Fruit fly (Drosophila melanogaster): ENCODE results near the gene Kul.

The Kul gene

DNA sequence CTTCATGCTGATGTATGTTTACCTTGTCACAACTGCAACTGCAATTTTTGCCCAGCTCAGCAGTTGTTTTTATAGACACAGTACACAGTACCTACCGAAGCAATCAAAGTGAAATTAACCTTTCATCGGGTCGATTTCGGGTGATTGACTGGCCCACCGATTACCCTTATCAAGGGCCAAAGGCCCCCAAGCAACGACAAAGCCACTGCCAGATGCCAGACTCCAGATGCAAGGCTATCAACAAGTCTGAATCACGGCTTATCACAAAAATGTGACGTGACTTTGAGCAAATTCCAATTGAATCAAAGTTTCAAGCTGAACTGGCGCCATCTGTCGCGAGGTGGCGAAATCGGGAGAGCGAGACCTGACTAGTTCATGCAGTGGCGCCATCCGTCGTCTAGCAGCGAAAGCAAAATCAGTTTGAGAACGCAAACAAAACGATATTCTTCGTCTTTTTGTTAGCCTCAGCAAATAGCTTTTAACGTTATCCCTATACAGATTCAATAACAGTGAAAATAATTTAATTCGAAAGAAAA, 8.8 kb upstream of the Kul start, which contains the start of gene Obp99b (continued):
- TF ChIP-seq CG4707 (GFP tag; optimal IDR thresholded peaks at IDR 0.05): peak; percentile 82
- TF ChIP-seq vnd (GFP tag; IDR thresholded peaks at IDR 0.05; ENCODE audit: partially characterized antibody): no peak
- TF ChIP-seq YL-1 (GFP tag; optimal IDR thresholded peaks at IDR 0.05): peak; percentile 52
- peak; percentile 80 for TF ChIP-seq HmgD (GFP tag; optimal IDR thresholded peaks at IDR 0.05)
- TF ChIP-seq CG11696 (GFP tag; IDR thresholded peaks at IDR 0.05): peak; percentile 61
- TF ChIP-seq Hsf (GFP tag; optimal IDR thresholded peaks at IDR 0.05): peak; percentile 84
- TF ChIP-seq CG7271 (tag; optimal IDR thresholded peaks at IDR 0.05): peak; percentile 79
- TF ChIP-seq PHDP (tag; optimal IDR thresholded peaks at IDR 0.05): peak; percentile 76
- peak; percentile 87 for TF ChIP-seq CG11247 (GFP tag; IDR thresholded peaks at IDR 0.05)
- peak; percentile 46 for TF ChIP-seq tap (tag; optimal IDR thresholded peaks at IDR 0.05)
- TF ChIP-seq sim (GFP tag; IDR thresholded peaks at IDR 0.05): peak; percentile 74; the same call in 1 of the 2 replicates
- TF ChIP-seq Ets65A (GFP tag): peak; percentile 92
- TF ChIP-seq CG16779 (GFP tag; IDR thresholded peaks at IDR 0.05): peak; percentile 75
- TF ChIP-seq klu (GFP tag; IDR thresholded peaks at IDR 0.05): no peak
- TF ChIP-seq repo (GFP tag; optimal IDR thresholded peaks at IDR 0.05): peak; percentile 75
- peak; percentile 70 for TF ChIP-seq CG11723 (GFP tag; optimal IDR thresholded peaks at IDR 0.05)
- peak; percentile 59 for TF ChIP-seq dati (GFP tag; IDR thresholded peaks at IDR 0.05)
- TF ChIP-seq CG17359 (tag; optimal IDR thresholded peaks at IDR 0.05): peak; percentile 80
- peak; percentile 77 for TF ChIP-seq stc (GFP tag; IDR thresholded peaks at IDR 0.05)
- TF ChIP-seq da (GFP tag; optimal IDR thresholded peaks at IDR 0.05): peak; percentile 25
- peak; percentile 70 for TF ChIP-seq Oli (tag; optimal IDR thresholded peaks at IDR 0.05)
- TF ChIP-seq CG18476 (GFP tag; optimal IDR thresholded peaks at IDR 0.05): peak; percentile 47
- peak; percentile 84 for TF ChIP-seq Optix (GFP tag; IDR thresholded peaks at IDR 0.05)
- TF ChIP-seq Xbp1 (GFP tag; optimal IDR thresholded peaks at IDR 0.05): peak; percentile 88
- peak; percentile 58; the same call in 1 of the 2 replicates for TF ChIP-seq CG31224 (GFP tag; IDR thresholded peaks at IDR 0.05)
- peak; percentile 73 for TF ChIP-seq CG18619 (GFP tag; optimal IDR thresholded peaks at IDR 0.05)
- TF ChIP-seq CG7987 (GFP tag; optimal IDR thresholded peaks at IDR 0.05): peak; percentile 88
- no peak for TF ChIP-seq Abd-B (GFP tag; optimal IDR thresholded peaks at IDR 0.05)
- peak; percentile 76 for TF ChIP-seq h (optimal IDR thresholded peaks at IDR 0.05)
- peak; percentile 86 for TF ChIP-seq zfh1 (GFP tag; IDR thresholded peaks at IDR 0.05)
- TF ChIP-seq toy (GFP tag; IDR thresholded peaks at IDR 0.05): no peak
- TF ChIP-seq CG2889 (GFP tag; IDR thresholded peaks at IDR 0.05): no peak
- peak; percentile 60 for TF ChIP-seq trh (GFP tag; optimal IDR thresholded peaks at IDR 0.05)
- peak; percentile 51 for TF ChIP-seq Hey (tag; optimal IDR thresholded peaks at IDR 0.05)
- TF ChIP-seq Dfd (GFP tag; optimal IDR thresholded peaks at IDR 0.05): no peak
- peak; percentile 39; the same call in 1 of the 2 replicates for TF ChIP-seq gt (GFP tag; IDR thresholded peaks at IDR 0.05)
- TF ChIP-seq Gug (GFP tag; IDR thresholded peaks at IDR 0.05): peak; percentile 53; the same call in 3 of the 4 replicates
- peak; percentile 88 for TF ChIP-seq CG10959 (GFP tag; IDR thresholded peaks at IDR 0.05)
- TF ChIP-seq CG17361 (GFP tag; IDR thresholded peaks at IDR 0.05): peak; percentile 39; the same call in 2 of the 3 replicates
- no peak for TF ChIP-seq yki (optimal IDR thresholded peaks at IDR 0.05)
- TF ChIP-seq Mes4 (GFP tag; optimal IDR thresholded peaks at IDR 0.05): peak; percentile 88
- TF ChIP-seq CG7372 (GFP tag; IDR thresholded peaks at IDR 0.05): peak; percentile 60; the same call in 1 of the 2 replicates
- peak; percentile 29; the same call in 1 of the 3 replicates for TF ChIP-seq row (GFP tag; IDR thresholded peaks at IDR 0.05)
- peak; percentile 65 for TF ChIP-seq NC2α (GFP tag; optimal IDR thresholded peaks at IDR 0.05)
- peak; percentile 76 for TF ChIP-seq ind (GFP tag; optimal IDR thresholded peaks at IDR 0.05)
- TF ChIP-seq CG7963 (GFP tag; IDR thresholded peaks at IDR 0.05; ENCODE audit: partially characterized antibody): no peak
- TF ChIP-seq sr (GFP tag; IDR thresholded peaks at IDR 0.05): peak; percentile 73; the same call in 2 of the 3 replicates
- peak; percentile 66 for TF ChIP-seq CG12236 (GFP tag; optimal IDR thresholded peaks at IDR 0.05)
- TF ChIP-seq CG11504 (tag; optimal IDR thresholded peaks at IDR 0.05): peak; percentile 58
- peak; percentile 86 for TF ChIP-seq CG33213 (GFP tag; optimal IDR thresholded peaks at IDR 0.05)
- peak; percentile 32 for TF ChIP-seq lilli (GFP tag; optimal IDR thresholded peaks at IDR 0.05)
- TF ChIP-seq CG7556 (GFP tag; optimal IDR thresholded peaks at IDR 0.05): no peak

Data from whole organism, embryonic.